Worm (Caenorhabditis elegans) whole organism, mixed stage, embryonic: ENCODE data around the gene cand-1.

ENCODE experiments used
- hlh-1 ChIP-seq: fragments of 150-350 bp; optimal IDR thresholded peaks from 2 replicates; lab custom pipeline; 2014; ENCODE audit warnings: missing biosample characterization, missing genetic modification reagents, missing genetic modification characterization
- pha-4 ChIP-seq: fragments of 150-350 bp; optimal IDR thresholded peaks from 2 replicates; lab custom pipeline; 2018; ENCODE audit warnings: missing biosample characterization, missing genetic modification reagents, missing genetic modification characterization
- unc-120 ChIP-seq: sonication (generic microtip); optimal IDR thresholded peaks from 2 replicates; lab custom pipeline; 2017; ENCODE audit warnings: missing genetic modification characterization, missing compliant biosample characterization; ENCODE audit not compliant: poor library complexity, severe bottlenecking
- unc-62 ChIP-seq: fragments of 150-350 bp; optimal IDR thresholded peaks from 2 replicates; lab custom pipeline; 2014; ENCODE audit warnings: missing biosample characterization, missing genetic modification reagents, missing genetic modification characterization

- TF ChIP-seq pha-4 (tag; lab: Kevin White, UChicago) (no peak), unc-62 (GFP tag; lab: Kevin White, UChicago) (no peak), unc-120 (tag; lab: Kevin White, UChicago) (no peak), hlh-1 (tag; lab: Kevin White, UChicago) (no peak)
Observed at ce11 chrV:16833672-16834071, 31.0 kb downstream of the cand-1 start.
